Worm (Caenorhabditis elegans): Measurements from ENCODE around the gene srv-7.
A peak's percentile ranks its signal among the peaks of the same experiment; 100 is the strongest.

Gene srv-7

ce11 chrX:5644112-5644511, 3.7 kb downstream of the srv-7 start:
- TF ChIP-seq unc-62 (GFP tag; optimal IDR thresholded peaks at IDR 0.05 in 1 of 2) (peak in 1 of 2 experiments; percentile 62), unc-62 (tag; optimal IDR thresholded peaks at IDR 0.05) (no peak), lin-15B (tag; optimal IDR thresholded peaks at IDR 0.05) (no peak)

- TF ChIP-seq hmg-1.1 (GFP tag; IDR thresholded peaks at IDR 0.05) (0 out of 2 replicates have a peak, but pooled peaks have one; percentile 19), nhr-28 (tag; optimal IDR thresholded peaks at IDR 0.05) (no peak), unc-39 (tag; optimal IDR thresholded peaks at IDR 0.05) (no peak), ztf-11 (tag; optimal IDR thresholded peaks at IDR 0.05) (no peak), R02D3.7 (tag; optimal IDR thresholded peaks at IDR 0.05) (no peak), nhr-25 (tag; optimal IDR thresholded peaks at IDR 0.05; ENCODE audit: borderline replicate concordance, insufficient read depth) (no peak), rbr-2 (tag; optimal IDR thresholded peaks at IDR 0.05) (no peak)
These were observed 6.5 kb downstream of the srv-7 start, which contains the start of gene T22B7.4 for ce11 chrX:5641315-5641714. Gene T22B7.4, minus strand, starts transcription at chrX:5641415.

- TF ChIP-seq ceh-62 (tag; optimal IDR thresholded peaks at IDR 0.05) (no peak), aha-1 (tag) (peak; percentile 91)
These were observed 8.2 kb downstream of the srv-7 start for ce11 chrX:5639562-5639961.

ce11 chrX:5631626-5632025, 16.2 kb downstream of the srv-7 start, which contains the start of gene T22B7.8:
Gene T22B7.8, plus strand, starts transcription at chrX:5631926.
- TF ChIP-seq pqm-1 (tag; optimal IDR thresholded peaks at IDR 0.05) (peak; percentile 56), zip-11 (GFP tag; IDR thresholded peaks at IDR 0.05) (no peak)

ce11 chrX:5631008-5631407, 16.8 kb downstream of the srv-7 start:
- no peak for TF ChIP-seq daf-16 (GFP tag; optimal IDR thresholded peaks at IDR 0.05)
- TF ChIP-seq daf-16 (tag; optimal IDR thresholded peaks at IDR 0.05) = no peak
- TF ChIP-seq hlh-30 (tag; optimal IDR thresholded peaks at IDR 0.05; ENCODE audit: insufficient read depth) = peak; percentile 9
- no peak for TF ChIP-seq ztf-11 (tag; optimal IDR thresholded peaks at IDR 0.05)
- peak; percentile 22 for TF ChIP-seq nhr-25 (tag; optimal IDR thresholded peaks at IDR 0.05; ENCODE audit: borderline replicate concordance, insufficient read depth)
- peak; percentile 0 for TF ChIP-seq hlh-11 (tag; optimal IDR thresholded peaks at IDR 0.05)
- no peak for TF ChIP-seq fos-1 (tag; optimal IDR thresholded peaks at IDR 0.05)
- TF ChIP-seq dpl-1 (GFP tag; optimal IDR thresholded peaks at IDR 0.05) = no peak
- TF ChIP-seq pqm-1 (tag; optimal IDR thresholded peaks at IDR 0.05) = no peak
- TF ChIP-seq dmd-8 (GFP tag; IDR thresholded peaks at IDR 0.05) = no peak
- peak in 1 of 2 experiments; percentile 20 for TF ChIP-seq unc-62 (GFP tag; optimal IDR thresholded peaks at IDR 0.05 in 1 of 2)
- no peak for TF ChIP-seq unc-62 (tag; optimal IDR thresholded peaks at IDR 0.05)
- TF ChIP-seq egl-43 (GFP tag; IDR thresholded peaks at IDR 0.05) = no peak
- no peak for TF ChIP-seq pha-4 (GFP tag; IDR thresholded peaks at IDR 0.05)
- TF ChIP-seq pha-4 (tag; optimal IDR thresholded peaks at IDR 0.05) = no peak
- no peak for TF ChIP-seq lsy-2 (tag; optimal IDR thresholded peaks at IDR 0.05)
- peak in 1 of 2 experiments; percentile 51 for TF ChIP-seq mdl-1 (tag; optimal IDR thresholded peaks at IDR 0.05)
- TF ChIP-seq nhr-28 (tag; optimal IDR thresholded peaks at IDR 0.05) = peak; percentile 49
- TF ChIP-seq zfp-2 (tag; optimal IDR thresholded peaks at IDR 0.05) = no peak

- TF ChIP-seq pqm-1 (tag; optimal IDR thresholded peaks at IDR 0.05) (no peak), nhr-25 (tag; optimal IDR thresholded peaks at IDR 0.05; ENCODE audit: borderline replicate concordance, insufficient read depth) (peak; percentile 53), hlh-11 (tag; optimal IDR thresholded peaks at IDR 0.05) (peak; percentile 72), dmd-6 (GFP tag; IDR thresholded peaks at IDR 0.05) (peak; percentile 45), ceh-44 (GFP tag; IDR thresholded peaks at IDR 0.05) (no peak), hif-1 (tag; optimal IDR thresholded peaks at IDR 0.05) (no peak), nhr-28 (tag; optimal IDR thresholded peaks at IDR 0.05) (peak; percentile 82), hlh-30 (tag; optimal IDR thresholded peaks at IDR 0.05; ENCODE audit: insufficient read depth) (peak; percentile 75), nhr-48 (tag; optimal IDR thresholded peaks at IDR 0.05) (peak; percentile 58), lin-15B (tag; optimal IDR thresholded peaks at IDR 0.05) (no peak), mxl-3 (GFP tag; optimal IDR thresholded peaks at IDR 0.05) (peak; percentile 96), lsy-2 (tag; optimal IDR thresholded peaks at IDR 0.05) (peak in 1 of 2 experiments; percentile 41), nhr-42 (GFP tag; IDR thresholded peaks at IDR 0.05) (no peak), mdl-1 (tag; optimal IDR thresholded peaks at IDR 0.05) (peak; percentile 13 to 65), madf-5 (GFP tag; IDR thresholded peaks at IDR 0.05) (0 out of 4 replicates have a peak, but pooled peaks of 1 of the 2 experiments have one; percentile 17)
These were observed 17.8 kb downstream of the srv-7 start, which contains the start of gene argn-1 for ce11 chrX:5629941-5630340. Gene argn-1, plus strand, starts transcription at chrX:5630023.
